Fruit fly (Drosophila melanogaster): ENCODE results near the gene CG2694.

Gene CG2694

dm6 chrX:2761198-2761597 lies 47.3 kb downstream of the CG2694 start (continued):
- no peak for TF ChIP-seq tll (GFP tag; optimal IDR thresholded peaks at IDR 0.05)
- TF ChIP-seq CG15011 (GFP tag; optimal IDR thresholded peaks at IDR 0.05): no peak
- no peak for TF ChIP-seq Med (GFP tag)
- 0 out of 2 replicates have a peak, but pooled peaks have one; percentile 24 for TF ChIP-seq CG6689 (GFP tag; IDR thresholded peaks at IDR 0.05)
- TF ChIP-seq gem (tag; optimal IDR thresholded peaks at IDR 0.05): peak; percentile 10
- no peak for TF ChIP-seq CG4730 (GFP tag; IDR thresholded peaks at IDR 0.05)
- no peak for TF ChIP-seq trem (tag; optimal IDR thresholded peaks at IDR 0.05)
- no peak for TF ChIP-seq CG4617 (GFP tag; optimal IDR thresholded peaks at IDR 0.05; ENCODE audit: borderline replicate concordance)
- peak; percentile 75 for TF ChIP-seq Ets65A (GFP tag)
- TF ChIP-seq sens (GFP tag): peak; percentile 52
- TF ChIP-seq CG6854 (GFP tag; optimal IDR thresholded peaks at IDR 0.05): no peak
- no peak for TF ChIP-seq CG12104 (GFP tag; optimal IDR thresholded peaks at IDR 0.05)
- peak; percentile 19; the same call in 1 of the 2 replicates for TF ChIP-seq Rx (GFP tag; IDR thresholded peaks at IDR 0.05)
- no peak for TF ChIP-seq chinmo (GFP tag; IDR thresholded peaks at IDR 0.05; ENCODE audit: partially characterized antibody)
- TF ChIP-seq CG2202 (tag; optimal IDR thresholded peaks at IDR 0.05): no peak
- TF ChIP-seq CG4820 (GFP tag; optimal IDR thresholded peaks at IDR 0.05): no peak
- TF ChIP-seq lab (GFP tag; optimal IDR thresholded peaks at IDR 0.05): no peak
- TF ChIP-seq trh (GFP tag; optimal IDR thresholded peaks at IDR 0.05): no peak
- TF ChIP-seq CG9727 (GFP tag; optimal IDR thresholded peaks at IDR 0.05): no peak
- TF ChIP-seq exex (tag; optimal IDR thresholded peaks at IDR 0.05): no peak
- TF ChIP-seq psq (GFP tag; optimal IDR thresholded peaks at IDR 0.05): no peak
- TF ChIP-seq CG34224 (GFP tag; IDR thresholded peaks at IDR 0.05; ENCODE audit: partially characterized antibody): no peak
- 0 out of 2 replicates have a peak, but pooled peaks have one; percentile 18 for TF ChIP-seq Drgx (GFP tag; IDR thresholded peaks at IDR 0.05)
- peak; percentile 9 for TF ChIP-seq CG2120 (GFP tag; optimal IDR thresholded peaks at IDR 0.05)
- no peak for TF ChIP-seq Sry-δ (GFP tag; optimal IDR thresholded peaks at IDR 0.05)
- TF ChIP-seq CG6765 (GFP tag; optimal IDR thresholded peaks at IDR 0.05): no peak
- TF ChIP-seq CG6272 (GFP tag; IDR thresholded peaks at IDR 0.05): no peak
- TF ChIP-seq slbo (GFP tag; IDR thresholded peaks at IDR 0.05): peak; percentile 17; the same call in 1 of the 2 replicates
- TF ChIP-seq Atf6 (GFP tag; IDR thresholded peaks at IDR 0.05): 0 out of 2 replicates have a peak, but pooled peaks have one; percentile 20
- no peak for TF ChIP-seq HmgZ (tag; optimal IDR thresholded peaks at IDR 0.05)
- TF ChIP-seq Blimp-1 (GFP tag; optimal IDR thresholded peaks at IDR 0.05): no peak
- TF ChIP-seq E2f2 (GFP tag; IDR thresholded peaks at IDR 0.05): no peak
- no peak for TF ChIP-seq wdn (GFP tag; IDR thresholded peaks at IDR 0.05)
- no peak for TF ChIP-seq CG1529 (GFP tag; optimal IDR thresholded peaks at IDR 0.05)
- TF ChIP-seq tup (GFP tag; optimal IDR thresholded peaks at IDR 0.05): no peak
- no peak for TF ChIP-seq Pdp1 (GFP tag; optimal IDR thresholded peaks at IDR 0.05)
- no peak for TF ChIP-seq nmo (GFP tag; optimal IDR thresholded peaks at IDR 0.05)

dm6 chrX:2765440-2765839 lies 51.6 kb downstream of the CG2694 start:
- peak; percentile 62 for TF ChIP-seq CG1832 (GFP tag; optimal IDR thresholded peaks at IDR 0.05)
- TF ChIP-seq CG12071 (GFP tag; optimal IDR thresholded peaks at IDR 0.05): no peak
- TF ChIP-seq CG7839 (tag; optimal IDR thresholded peaks at IDR 0.05): no peak
- no peak for TF ChIP-seq unc-4 (GFP tag; IDR thresholded peaks at IDR 0.05; ENCODE audit: partially characterized antibody)
- TF ChIP-seq CG17802 (tag; optimal IDR thresholded peaks at IDR 0.05): no peak
- peak; percentile 27 to 32 for TF ChIP-seq Trl (optimal IDR thresholded peaks at IDR 0.05)
- TF ChIP-seq Trl (GFP tag; optimal IDR thresholded peaks at IDR 0.05): no peak
